Fruit fly (Drosophila melanogaster) whole organism, embryonic: ENCODE results near the gene spdo.
A peak's percentile ranks its signal among the peaks of the same experiment; 100 is the strongest.

Source experiments
- Atf3 ChIP-seq: fragments of 200-800 bp; sonication (Bioruptor generic); optimal IDR thresholded peaks from 3 replicates; lab custom pipeline; 2016; ENCODE audit warnings: missing biosample characterization, missing genetic modification characterization
- CG10431 ChIP-seq: fragments of 200-800 bp; sonication (Bioruptor generic); optimal IDR thresholded peaks from 3 replicates; lab custom pipeline; 2018; ENCODE audit warnings: missing biosample characterization, mild to moderate bottlenecking, missing genetic modification characterization
- CG11085 ChIP-seq: fragments of 200-800 bp; sonication (Bioruptor generic); IDR thresholded peaks from 2 replicates; pipeline ENCODE4 v1.3.6; 2022; ENCODE audit warnings: missing biosample characterization, missing genetic modification characterization
- CG11504 ChIP-seq: fragments of 200-800 bp; sonication (Bioruptor generic); optimal IDR thresholded peaks from 3 replicates; lab custom pipeline; 2019; ENCODE audit warnings: missing biosample characterization, mild to moderate bottlenecking, missing genetic modification characterization, moderate library complexity
- CG12219 ChIP-seq: fragments of 200-800 bp; sonication (Bioruptor generic); optimal IDR thresholded peaks from 3 replicates; lab custom pipeline; 2018; ENCODE audit warnings: missing biosample characterization, mild to moderate bottlenecking, missing genetic modification characterization
- CG13123 ChIP-seq: fragments of 200-800 bp; sonication (Bioruptor generic); optimal IDR thresholded peaks from 2 replicates; lab custom pipeline; 2016; ENCODE audit warnings: missing biosample characterization, missing genetic modification characterization
- CG13296 ChIP-seq: fragments of 200-800 bp; sonication (Bioruptor generic); optimal IDR thresholded peaks from 3 replicates; lab custom pipeline; 2018; ENCODE audit warnings: missing biosample characterization, mild to moderate bottlenecking, missing genetic modification characterization
- CG14441 ChIP-seq: fragments of 200-800 bp; sonication (Bioruptor generic); IDR thresholded peaks from 2 replicates; pipeline ENCODE4 v1.3.6; 2022; ENCODE audit warnings: missing biosample characterization, missing genetic modification characterization
- CG17385 ChIP-seq: fragments of 200-800 bp; sonication (Bioruptor generic); optimal IDR thresholded peaks from 3 replicates; lab custom pipeline; 2018; ENCODE audit warnings: missing biosample characterization, mild to moderate bottlenecking, missing genetic modification characterization
- CG17568 ChIP-seq: fragments of 200-800 bp; sonication (Bioruptor generic); optimal IDR thresholded peaks from 2 replicates; lab custom pipeline; 2018; ENCODE audit warnings: missing biosample characterization, mild to moderate bottlenecking, missing genetic modification characterization, moderate library complexity
- CG17802 ChIP-seq: fragments of 200-800 bp; sonication (Bioruptor generic); optimal IDR thresholded peaks from 2 replicates; lab custom pipeline; 2018; ENCODE audit warnings: missing biosample characterization, mild to moderate bottlenecking, missing genetic modification characterization, moderate library complexity
- CG1832 ChIP-seq: fragments of 200-800 bp; sonication (Bioruptor generic); optimal IDR thresholded peaks from 2 replicates; lab custom pipeline; 2017; ENCODE audit warnings: missing biosample characterization, mild to moderate bottlenecking, missing genetic modification characterization, inconsistent platforms
- CG30020 ChIP-seq: fragments of 200-800 bp; optimal IDR thresholded peaks from 2 replicates; lab custom pipeline; 2019; ENCODE audit warnings: missing biosample characterization, mild to moderate bottlenecking, missing genetic modification characterization, moderate library complexity
- CG3163 ChIP-seq: fragments of 200-800 bp; sonication (Bioruptor generic); optimal IDR thresholded peaks from 3 replicates; lab custom pipeline; 2016; ENCODE audit warnings: missing biosample characterization, missing genetic modification characterization
- CG33557 ChIP-seq: fragments of 200-800 bp; sonication (Bioruptor generic); optimal IDR thresholded peaks from 2 replicates; lab custom pipeline; 2019; ENCODE audit warnings: missing biosample characterization, mild to moderate bottlenecking, missing genetic modification characterization, moderate library complexity
- CG34224 ChIP-seq: fragments of 200-800 bp; sonication (Bioruptor generic); IDR thresholded peaks from 3 replicates; pipeline ENCODE4 v1.3.6; 2022; ENCODE audit warnings: missing biosample characterization, missing genetic modification characterization; ENCODE audit not compliant: partially characterized antibody
- CG34376 ChIP-seq: fragments of 200-800 bp; sonication (Bioruptor generic); optimal IDR thresholded peaks from 2 replicates; lab custom pipeline; 2018; ENCODE audit warnings: missing biosample characterization, mild to moderate bottlenecking, missing genetic modification characterization
- CG34422 ChIP-seq: fragments of 200-800 bp; sonication (Bioruptor generic); IDR thresholded peaks from 3 replicates; pipeline ENCODE4 v1.3.6; 2022; ENCODE audit warnings: missing biosample characterization, missing genetic modification characterization
- CG4617 ChIP-seq: fragments of 200-800 bp; sonication (Bioruptor generic); optimal IDR thresholded peaks from 3 replicates; lab custom pipeline; 2016; ENCODE audit warnings: missing biosample characterization, missing genetic modification characterization, borderline replicate concordance
- CG7987 ChIP-seq: fragments of 200-800 bp; sonication (Bioruptor generic); optimal IDR thresholded peaks from 2 replicates; lab custom pipeline; 2018; ENCODE audit warnings: missing biosample characterization, mild to moderate bottlenecking, missing genetic modification characterization, moderate library complexity
- Camta ChIP-seq: fragments of 200-800 bp; sonication (Bioruptor generic); optimal IDR thresholded peaks from 2 replicates; lab custom pipeline; 2016; ENCODE audit warnings: missing biosample characterization, missing genetic modification characterization
- Dll ChIP-seq: fragments of 200-800 bp; sonication (Bioruptor generic); IDR thresholded peaks from 4 replicates; pipeline ENCODE4 v1.3.6; 2022; ENCODE audit warnings: missing biosample characterization, missing genetic modification characterization; ENCODE audit not compliant: partially characterized antibody
- E2f2 ChIP-seq: fragments of 200-800 bp; sonication (Bioruptor generic); IDR thresholded peaks from 2 replicates; pipeline ENCODE4 v1.3.6; 2022; ENCODE audit warnings: missing biosample characterization, missing genetic modification characterization
- HLHmδ ChIP-seq: fragments of 200-800 bp; sonication (Bioruptor generic); optimal IDR thresholded peaks from 2 replicates; lab custom pipeline; 2018; ENCODE audit warnings: missing biosample characterization, mild to moderate bottlenecking, missing genetic modification characterization, moderate library complexity
- Hr51 ChIP-seq, 2 experiments: fragments of 200-800 bp; sonication (Bioruptor generic); optimal IDR thresholded peaks; 2 replicates in 1 of 2; 3 replicates in 1 of 2; lab custom pipeline; 2016 to 2018; ENCODE audit warnings: missing biosample characterization in 2 of 2, missing genetic modification characterization in 2 of 2, mild to moderate bottlenecking in 1 of 2, moderate library complexity in 1 of 2
- Hr78 ChIP-seq, 2 experiments: fragments of 200-800 bp in 1 of 2; fragments of >200 bp in 1 of 2; sonication (Bioruptor generic) in 1 of 2; optimal IDR thresholded peaks; 2 replicates each; lab custom pipeline; 2017 to 2019; ENCODE audit warnings: missing biosample characterization in 2 of 2, missing genetic modification characterization in 2 of 2, mild to moderate bottlenecking in 1 of 2, moderate library complexity in 1 of 2
- Lpt ChIP-seq: fragments of >200 bp; optimal IDR thresholded peaks from 2 replicates; lab custom pipeline; 2018; ENCODE audit warnings: missing biosample characterization, missing genetic modification characterization
- NK7.1 ChIP-seq: fragments of 200-800 bp; sonication (Bioruptor generic); optimal IDR thresholded peaks from 3 replicates; lab custom pipeline; 2016; ENCODE audit warnings: missing biosample characterization, missing genetic modification characterization
- Optix ChIP-seq: fragments of 200-800 bp; sonication (Bioruptor generic); IDR thresholded peaks from 3 replicates; pipeline ENCODE4 v1.3.6; 2022; ENCODE audit warnings: missing biosample characterization, missing genetic modification characterization
- PHDP ChIP-seq: fragments of 200-800 bp; sonication (Bioruptor generic); optimal IDR thresholded peaks from 3 replicates; lab custom pipeline; 2018; ENCODE audit warnings: missing biosample characterization, mild to moderate bottlenecking, missing genetic modification characterization, moderate library complexity
- Side ChIP-seq: fragments of 200-800 bp; sonication (Bioruptor generic); optimal IDR thresholded peaks from 2 replicates; lab custom pipeline; 2016; ENCODE audit warnings: missing biosample characterization, missing genetic modification characterization
- Taf1 ChIP-seq: fragments of 200-800 bp; sonication (Bioruptor generic); IDR thresholded peaks from 2 replicates; pipeline ENCODE4 v1.3.6; 2022; ENCODE audit warnings: missing biosample characterization, missing genetic modification characterization
- Vsx1 ChIP-seq: fragments of 200-800 bp; sonication (Bioruptor generic); optimal IDR thresholded peaks from 2 replicates; lab custom pipeline; 2017; ENCODE audit warnings: missing biosample characterization, mild to moderate bottlenecking, missing genetic modification characterization, missing genetic modification reagents
- aop ChIP-seq: fragments of 200-800 bp; sonication (Bioruptor generic); IDR thresholded peaks from 2 replicates; pipeline ENCODE4 v1.3.6; 2022; ENCODE audit warnings: missing biosample characterization, missing genetic modification characterization
- ap ChIP-seq: fragments of 200-800 bp; sonication (Bioruptor generic); IDR thresholded peaks from 2 replicates; pipeline ENCODE4 v1.3.6; 2022; ENCODE audit warnings: missing biosample characterization, missing genetic modification characterization
- chif ChIP-seq, 2 experiments: fragments of 200-800 bp; sonication (Bioruptor generic); optimal IDR thresholded peaks; 3 replicates each; lab custom pipeline; 2016; ENCODE audit warnings: missing biosample characterization in 2 of 2, missing genetic modification characterization in 2 of 2
- chinmo ChIP-seq: fragments of 200-800 bp; sonication (Bioruptor generic); IDR thresholded peaks from 4 replicates; pipeline ENCODE4 v1.3.6; 2022; ENCODE audit warnings: missing biosample characterization, missing genetic modification characterization; ENCODE audit not compliant: partially characterized antibody
- ftz-f1 ChIP-seq: fragments of 200-800 bp; sonication (Bioruptor generic); optimal IDR thresholded peaks from 2 replicates; lab custom pipeline; 2016; ENCODE audit warnings: missing biosample characterization, missing genetic modification characterization
- gfzf ChIP-seq: fragments of 200-800 bp; sonication (Bioruptor generic); optimal IDR thresholded peaks from 2 replicates; lab custom pipeline; 2016; ENCODE audit warnings: missing biosample characterization, mild to moderate bottlenecking, missing genetic modification characterization, moderate library complexity
- her ChIP-seq: fragments of 200-800 bp; sonication (Bioruptor generic); optimal IDR thresholded peaks from 2 replicates; lab custom pipeline; 2016; ENCODE audit warnings: missing biosample characterization, missing genetic modification characterization
- ken ChIP-seq: fragments of 200-800 bp; sonication (Bioruptor generic); IDR thresholded peaks from 3 replicates; pipeline ENCODE4 v1.3.6; 2022; ENCODE audit warnings: missing biosample characterization, missing genetic modification characterization
- lbe ChIP-seq: fragments of 200-800 bp; sonication (Bioruptor generic); optimal IDR thresholded peaks from 2 replicates; lab custom pipeline; 2016; ENCODE audit warnings: missing biosample characterization, mild to moderate bottlenecking, missing genetic modification characterization
- lov ChIP-seq, 2 experiments: fragments of 200-800 bp in 1 of 2; fragments of >200 bp in 1 of 2; sonication (Bioruptor generic) in 1 of 2; IDR thresholded peaks in 1 of 2; optimal IDR thresholded peaks in 1 of 2; 2 replicates in 1 of 2; 3 replicates in 1 of 2; pipeline versions ENCODE4 v1.3.6 to Lab custom; 2017 to 2022; ENCODE audit warnings: missing biosample characterization in 1 of 2, missing genetic modification characterization in 1 of 2
- luna ChIP-seq: fragments of 200-800 bp; sonication (Bioruptor generic); optimal IDR thresholded peaks from 2 replicates; lab custom pipeline; 2016; ENCODE audit warnings: missing biosample characterization, missing genetic modification characterization
- pzg ChIP-seq: fragments of 200-800 bp; sonication (Bioruptor generic); optimal IDR thresholded peaks from 3 replicates; lab custom pipeline; 2018; ENCODE audit warnings: missing biosample characterization, mild to moderate bottlenecking, missing genetic modification characterization, moderate library complexity
- sisA ChIP-seq: fragments of 200-800 bp; sonication (Bioruptor generic); IDR thresholded peaks from 2 replicates; pipeline ENCODE4 v1.3.6; 2022; ENCODE audit warnings: missing biosample characterization, missing genetic modification characterization
- zen2 ChIP-seq: fragments of 200-800 bp; sonication (Bioruptor generic); IDR thresholded peaks from 3 replicates; pipeline ENCODE4 v1.3.6; 2022; ENCODE audit warnings: missing biosample characterization, missing genetic modification characterization; ENCODE audit not compliant: partially characterized antibody
- zfh1 ChIP-seq: fragments of 200-800 bp; sonication (Bioruptor generic); IDR thresholded peaks from 3 replicates; pipeline ENCODE4 v1.3.6; 2022; ENCODE audit warnings: missing biosample characterization, missing genetic modification characterization

spdo gene

dm6 chr3R:30465775-30466494 lies 10.5 kb upstream of the spdo start, which contains the start of gene PH4alphaEFB (continued):
- peak; percentile 29 for TF ChIP-seq CG11504 (tag; lab: Kevin White, UChicago)
- TF ChIP-seq aop = no peak
- no peak for TF ChIP-seq her (GFP tag; lab: Kevin White, UChicago)
- TF ChIP-seq Taf1 = no peak
- no peak for TF ChIP-seq ken (GFP tag; lab: Robert Waterston, UW)
- TF ChIP-seq NK7.1 = no peak
- TF ChIP-seq chinmo = peak; percentile 56; the same call in 1 of the 4 replicates
- peak; percentile 99 for TF ChIP-seq CG3163
- TF ChIP-seq chif (GFP tag; optimal IDR thresholded peaks at IDR 0.05; lab: Kevin White, UChicago) = no peak
- TF ChIP-seq lov (optimal IDR thresholded peaks at IDR 0.05; lab: Kevin White, UChicago) = no peak
- TF ChIP-seq lov (GFP tag; IDR thresholded peaks at IDR 0.05; lab: Robert Waterston, UW) = no peak
- TF ChIP-seq CG34376 = peak; percentile 74
- no peak for TF ChIP-seq Vsx1
- no peak for TF ChIP-seq Camta
- TF ChIP-seq lbe (GFP tag; lab: Kevin White, UChicago) = peak; percentile 47
- TF ChIP-seq pzg (GFP tag; lab: Kevin White, UChicago) = peak; percentile 9
- TF ChIP-seq CG1832 = no peak
- TF ChIP-seq CG10431 (GFP tag; lab: Kevin White, UChicago) = peak; percentile 5
- no peak for TF ChIP-seq Optix (GFP tag; lab: Robert Waterston, UW)
- peak; percentile 22; the same call in 1 of the 4 replicates for TF ChIP-seq Dll (GFP tag; lab: Robert Waterston, UW)
- TF ChIP-seq CG33557 (GFP tag; lab: Kevin White, UChicago) = peak; percentile 7
- TF ChIP-seq Hr51 (GFP tag; optimal IDR thresholded peaks at IDR 0.05; lab: Kevin White, UChicago) = no peak
- TF ChIP-seq CG13296 (GFP tag; lab: Kevin White, UChicago) = peak; percentile 6
- TF ChIP-seq CG12219 (GFP tag; lab: Kevin White, UChicago) = no peak
- TF ChIP-seq CG17568 (GFP tag; lab: Kevin White, UChicago) = peak; percentile 58
- no peak for TF ChIP-seq ftz-f1
- peak in 1 of 2 experiments; percentile 3 for TF ChIP-seq Hr78 (GFP tag; optimal IDR thresholded peaks at IDR 0.05; lab: Kevin White, UChicago)
- no peak for TF ChIP-seq Atf3 (GFP tag; lab: Kevin White, UChicago)
- TF ChIP-seq gfzf (GFP tag; lab: Kevin White, UChicago) = peak; percentile 33
- TF ChIP-seq CG4617 = no peak
- no peak for TF ChIP-seq CG13123
- TF ChIP-seq PHDP (tag; lab: Kevin White, UChicago) = no peak
- TF ChIP-seq CG17385 (GFP tag; lab: Kevin White, UChicago) = no peak
- peak; percentile 92 for TF ChIP-seq E2f2
- TF ChIP-seq ap (GFP tag; lab: Robert Waterston, UW) = no peak
- no peak for TF ChIP-seq sisA (GFP tag; lab: Robert Waterston, UW)
- peak; percentile 56; the same call in 2 of the 3 replicates for TF ChIP-seq CG34422
- no peak for TF ChIP-seq CG11085 (GFP tag; lab: Robert Waterston, UW)
- TF ChIP-seq CG34224 = peak; percentile 75
- no peak for TF ChIP-seq Side
- TF ChIP-seq zen2 (GFP tag; lab: Robert Waterston, UW) = peak; percentile 54; the same call in 2 of the 3 replicates
- TF ChIP-seq zfh1 = no peak
- no peak for TF ChIP-seq CG14441 (GFP tag; lab: Robert Waterston, UW)
- TF ChIP-seq CG17802 (tag; lab: Kevin White, UChicago) = no peak
- no peak for TF ChIP-seq Lpt (GFP tag; lab: Kevin White, UChicago)
- no peak for TF ChIP-seq HLHmδ (GFP tag; lab: Kevin White, UChicago)
- TF ChIP-seq CG7987 (GFP tag; lab: Kevin White, UChicago) = peak; percentile 8
- peak; percentile 7 for TF ChIP-seq CG30020 (tag; lab: Kevin White, UChicago)
- no peak for TF ChIP-seq luna
